Worm (Caenorhabditis elegans): Measurements from ENCODE around the gene cyp-31A3.
A peak's percentile ranks its signal among the peaks of the same experiment; 100 is the strongest.

DNA sequence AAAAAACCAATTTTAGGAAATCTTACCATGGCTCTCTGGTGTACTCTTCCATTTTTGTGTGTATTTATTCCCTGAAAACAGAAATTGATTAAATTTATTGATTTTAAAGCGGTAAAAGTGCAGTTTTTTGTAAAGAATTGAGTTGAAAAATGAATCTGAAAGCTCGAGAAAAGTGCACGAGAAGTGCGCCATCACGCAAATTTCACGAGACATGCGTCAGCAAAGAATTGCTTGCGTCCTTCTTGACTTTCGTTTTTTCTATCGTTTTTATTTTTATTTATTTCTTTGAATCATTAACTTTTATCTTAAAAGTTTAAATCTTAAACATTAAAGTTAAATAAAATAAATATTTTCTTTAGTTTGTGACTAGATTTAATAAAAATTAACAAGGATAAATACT, 15.4 kb upstream of the cyp-31A3 start, which contains the start of gene timm-17B.1:
- peak in 1 of 2 experiments; percentile 9 for TF ChIP-seq mdl-1 (tag; optimal IDR thresholded peaks at IDR 0.05)
- TF ChIP-seq lin-11 (tag; optimal IDR thresholded peaks at IDR 0.05), result no peak
- TF ChIP-seq crh-2 (tag; optimal IDR thresholded peaks at IDR 0.05), result peak; percentile 74
- no peak for TF ChIP-seq mbf-1 (tag; optimal IDR thresholded peaks at IDR 0.05)
- peak; percentile 13 for TF ChIP-seq snpc-4 (tag; optimal IDR thresholded peaks at IDR 0.05)
- no peak for TF ChIP-seq elt-3 (tag; optimal IDR thresholded peaks at IDR 0.05)
- TF ChIP-seq ama-1 (optimal IDR thresholded peaks at IDR 0.05), result peak; percentile 27
- TF ChIP-seq nhr-11 (tag; optimal IDR thresholded peaks at IDR 0.05), result no peak
- TF ChIP-seq blmp-1 (tag; optimal IDR thresholded peaks at IDR 0.05; ENCODE audit: insufficient read depth), result no peak
- TF ChIP-seq unc-62 (GFP tag; optimal IDR thresholded peaks at IDR 0.05), result no peak
